ENCODE assay signal across 3 fruit fly cellular contexts in genomic region chr2L:3769718-3770461, dm6.
TF ChIP-seq lines count a peak whose summit lies in the region.

No protein-coding gene starts in this region.

TF ChIP-seq in whole organism, embryonic, 481 proteins besides CTCF, POLR2A, EP300 and RAD21 (continued from another document and continues in another):
- no peak for TF ChIP-seq Bteb2 (GFP tag; optimal IDR thresholded peaks at IDR 0.05; lab: Kevin White, UChicago)
- TF ChIP-seq fd64A (GFP tag; optimal IDR thresholded peaks at IDR 0.05; lab: Kevin White, UChicago) = no peak
- TF ChIP-seq CG10462 (GFP tag; optimal IDR thresholded peaks at IDR 0.05; lab: Kevin White, UChicago) = no peak
- TF ChIP-seq chif (GFP tag; optimal IDR thresholded peaks at IDR 0.05; lab: Kevin White, UChicago) = peak in 1 of 2 experiments; percentile 10
- TF ChIP-seq lola (GFP tag; optimal IDR thresholded peaks at IDR 0.05; lab: Kevin White, UChicago) = peak in 1 of 3 experiments; percentile 78
- no peak for TF ChIP-seq eve (GFP tag; optimal IDR thresholded peaks at IDR 0.05; lab: Kevin White, UChicago)
- TF ChIP-seq dysf (GFP tag; IDR thresholded peaks at IDR 0.05; lab: Robert Waterston, UW) = 0 out of 3 replicates have a peak, but pooled peaks have one; percentile 46
- TF ChIP-seq CG6654 (GFP tag; optimal IDR thresholded peaks at IDR 0.05; lab: Kevin White, UChicago) = no peak
- no peak for TF ChIP-seq sna (GFP tag; IDR thresholded peaks at IDR 0.05; lab: Robert Waterston, UW; ENCODE audit: partially characterized antibody)
- TF ChIP-seq CG2129 (GFP tag; IDR thresholded peaks at IDR 0.05; lab: Robert Waterston, UW; ENCODE audit: partially characterized antibody) = no peak
- no peak for TF ChIP-seq tll (GFP tag; optimal IDR thresholded peaks at IDR 0.05; lab: Kevin White, UChicago)
- no peak; the same call in 2 of the 3 replicates for TF ChIP-seq so (GFP tag; IDR thresholded peaks at IDR 0.05; lab: Robert Waterston, UW)
- no peak for TF ChIP-seq Myb (GFP tag; optimal IDR thresholded peaks at IDR 0.05; lab: Kevin White, UChicago)
- TF ChIP-seq CG11085 (GFP tag; IDR thresholded peaks at IDR 0.05; lab: Robert Waterston, UW) = no peak
- TF ChIP-seq Doc2 (GFP tag; IDR thresholded peaks at IDR 0.05; lab: Robert Waterston, UW) = no peak
- no peak for TF ChIP-seq CG11093 (GFP tag; IDR thresholded peaks at IDR 0.05; lab: Robert Waterston, UW)
- TF ChIP-seq otp (GFP tag; IDR thresholded peaks at IDR 0.05; lab: Robert Waterston, UW) = 0 out of 3 replicates have a peak, but pooled peaks have one; percentile 5
- TF ChIP-seq CG12769 (tag; optimal IDR thresholded peaks at IDR 0.05; lab: Kevin White, UChicago) = no peak
- no peak for TF ChIP-seq CG3726 (GFP tag; IDR thresholded peaks at IDR 0.05; lab: Robert Waterston, UW)
- no peak for TF ChIP-seq Camta (GFP tag; optimal IDR thresholded peaks at IDR 0.05; lab: Kevin White, UChicago)
- TF ChIP-seq dati (GFP tag; IDR thresholded peaks at IDR 0.05; lab: Robert Waterston, UW) = no peak
- TF ChIP-seq Gsc (GFP tag; IDR thresholded peaks at IDR 0.05; lab: Robert Waterston, UW) = no peak
- no peak for TF ChIP-seq CG12744 (GFP tag; optimal IDR thresholded peaks at IDR 0.05; lab: Kevin White, UChicago)
- no peak for TF ChIP-seq sens-2 (GFP tag; IDR thresholded peaks at IDR 0.05; lab: Robert Waterston, UW)
- TF ChIP-seq NK7.1 (GFP tag; optimal IDR thresholded peaks at IDR 0.05; lab: Kevin White, UChicago) = no peak
- no peak for TF ChIP-seq ac (GFP tag; optimal IDR thresholded peaks at IDR 0.05; lab: Kevin White, UChicago)
- TF ChIP-seq nerfin-2 (GFP tag; IDR thresholded peaks at IDR 0.05; lab: Robert Waterston, UW; ENCODE audit: partially characterized antibody) = no peak
- no peak for TF ChIP-seq ranshi (GFP tag; IDR thresholded peaks at IDR 0.05; lab: Robert Waterston, UW)
- no peak for TF ChIP-seq lilli (GFP tag; optimal IDR thresholded peaks at IDR 0.05; lab: Kevin White, UChicago)
- TF ChIP-seq Hey (tag; optimal IDR thresholded peaks at IDR 0.05; lab: Kevin White, UChicago) = no peak
- TF ChIP-seq pzg (GFP tag; optimal IDR thresholded peaks at IDR 0.05; lab: Kevin White, UChicago) = no peak
- TF ChIP-seq CG2875 (GFP tag; optimal IDR thresholded peaks at IDR 0.05; lab: Kevin White, UChicago) = no peak
- 0 out of 2 replicates have a peak, but pooled peaks have one; percentile 37 for TF ChIP-seq bowl (GFP tag; IDR thresholded peaks at IDR 0.05; lab: Robert Waterston, UW)
- no peak for TF ChIP-seq Nf-YA (GFP tag; IDR thresholded peaks at IDR 0.05; lab: Robert Waterston, UW)
- TF ChIP-seq sd (tag; optimal IDR thresholded peaks at IDR 0.05; lab: Kevin White, UChicago) = peak; percentile 21
- TF ChIP-seq nom (GFP tag; optimal IDR thresholded peaks at IDR 0.05; lab: Kevin White, UChicago) = peak; percentile 52
- peak; percentile 3 for TF ChIP-seq CG16815 (GFP tag; optimal IDR thresholded peaks at IDR 0.05; lab: Kevin White, UChicago)
- no peak for TF ChIP-seq YL-1 (GFP tag; optimal IDR thresholded peaks at IDR 0.05; lab: Kevin White, UChicago)
- TF ChIP-seq Sox102F (GFP tag; optimal IDR thresholded peaks at IDR 0.05; lab: Kevin White, UChicago) = peak; percentile 79
- peak; percentile 64 for TF ChIP-seq CG10267 (tag; optimal IDR thresholded peaks at IDR 0.05; lab: Kevin White, UChicago)
- TF ChIP-seq maf-S (GFP tag; optimal IDR thresholded peaks at IDR 0.05; lab: Kevin White, UChicago) = no peak
- TF ChIP-seq Vsx1 (GFP tag; optimal IDR thresholded peaks at IDR 0.05; lab: Kevin White, UChicago) = peak; percentile 22
- TF ChIP-seq Abd-B (GFP tag; optimal IDR thresholded peaks at IDR 0.05; lab: Kevin White, UChicago) = peak; percentile 62
- TF ChIP-seq CG30403 (GFP tag; optimal IDR thresholded peaks at IDR 0.05; lab: Kevin White, UChicago) = peak; percentile 51

TF ChIP-seq in whole organism, prepupa, 60 proteins besides CTCF, POLR2A, EP300 and RAD21 (continued from another document):
- TF ChIP-seq Eip75B (GFP tag; optimal IDR thresholded peaks at IDR 0.05; lab: Kevin White, UChicago) (peak; percentile 45), CG34406 (GFP tag; optimal IDR thresholded peaks at IDR 0.05; lab: Kevin White, UChicago) (peak; percentile 75), CG11762 (GFP tag; optimal IDR thresholded peaks at IDR 0.05; lab: Kevin White, UChicago; ENCODE audit: insufficient read depth) (peak; percentile 71), CG9139 (GFP tag; optimal IDR thresholded peaks at IDR 0.05; lab: Kevin White, UChicago) (peak; percentile 64), CG31627 (GFP tag; optimal IDR thresholded peaks at IDR 0.05; lab: Kevin White, UChicago) (no peak), dac (GFP tag; optimal IDR thresholded peaks at IDR 0.05; lab: Kevin White, UChicago) (no peak), CG7368 (GFP tag; optimal IDR thresholded peaks at IDR 0.05; lab: Kevin White, UChicago) (no peak), vri (GFP tag; optimal IDR thresholded peaks at IDR 0.05; lab: Kevin White, UChicago) (no peak), Met (GFP tag; optimal IDR thresholded peaks at IDR 0.05; lab: Kevin White, UChicago) (peak; percentile 48), CG11902 (GFP tag; optimal IDR thresholded peaks at IDR 0.05; lab: Kevin White, UChicago) (peak; percentile 1), CG32006 (GFP tag; optimal IDR thresholded peaks at IDR 0.05; lab: Kevin White, UChicago) (peak; percentile 73), Eip78C (GFP tag; lab: Kevin White, UChicago) (peak; percentile 90), CG1621 (tag; optimal IDR thresholded peaks at IDR 0.05; lab: Kevin White, UChicago) (peak; percentile 33), spab (GFP tag; optimal IDR thresholded peaks at IDR 0.05; lab: Kevin White, UChicago) (peak; percentile 69), CG4318 (GFP tag; optimal IDR thresholded peaks at IDR 0.05; lab: Kevin White, UChicago) (no peak), acj6 (GFP tag; optimal IDR thresholded peaks at IDR 0.05; lab: Kevin White, UChicago) (peak; percentile 67), CG11294 (GFP tag; IDR thresholded peaks at IDR 0.05; lab: Robert Waterston, UW) (0 out of 2 replicates have a peak, but pooled peaks have one; percentile 8), Sox15 (GFP tag; optimal IDR thresholded peaks at IDR 0.05; lab: Kevin White, UChicago) (peak; percentile 23), svp (GFP tag; lab: Kevin White, UChicago) (peak; percentile 73), Ets96B (tag; optimal IDR thresholded peaks at IDR 0.05; lab: Kevin White, UChicago) (peak; percentile 80), cyc (GFP tag; optimal IDR thresholded peaks at IDR 0.05; lab: Kevin White, UChicago) (no peak), CG6276 (GFP tag; optimal IDR thresholded peaks at IDR 0.05; lab: Kevin White, UChicago) (peak; percentile 62), CG15336 (GFP tag; IDR thresholded peaks at IDR 0.05; lab: Robert Waterston, UW) (peak; percentile 80), Blimp-1 (GFP tag; optimal IDR thresholded peaks at IDR 0.05; lab: Kevin White, UChicago) (peak; percentile 5), CG6808 (GFP tag; optimal IDR thresholded peaks at IDR 0.05; lab: Kevin White, UChicago) (peak; percentile 69), CG8319 (GFP tag; optimal IDR thresholded peaks at IDR 0.05; lab: Kevin White, UChicago) (peak; percentile 39), CG8119 (GFP tag; IDR thresholded peaks at IDR 0.05; lab: Robert Waterston, UW) (peak; percentile 87), CG6163 (GFP tag; IDR thresholded peaks at IDR 0.05; lab: Robert Waterston, UW) (peak; percentile 21; the same call in 1 of the 3 replicates), CG6792 (GFP tag; optimal IDR thresholded peaks at IDR 0.05; lab: Kevin White, UChicago) (peak; percentile 71), CG16779 (tag; optimal IDR thresholded peaks at IDR 0.05; lab: Kevin White, UChicago) (peak; percentile 36), lz (GFP tag; optimal IDR thresholded peaks at IDR 0.05; lab: Kevin White, UChicago) (peak; percentile 21), salr (GFP tag; optimal IDR thresholded peaks at IDR 0.05; lab: Kevin White, UChicago) (peak in 1 of 2 experiments; percentile 66), CG8632 (GFP tag; optimal IDR thresholded peaks at IDR 0.05; lab: Kevin White, UChicago) (peak; percentile 73), Hr39 (GFP tag; optimal IDR thresholded peaks at IDR 0.05; lab: Kevin White, UChicago) (no peak), net (GFP tag; optimal IDR thresholded peaks at IDR 0.05; lab: Kevin White, UChicago) (peak; percentile 74), CG3919 (GFP tag; optimal IDR thresholded peaks at IDR 0.05; lab: Kevin White, UChicago) (peak; percentile 61), Ets21C (GFP tag; optimal IDR thresholded peaks at IDR 0.05; lab: Kevin White, UChicago) (no peak)

TF ChIP-seq in whole organism, wandering third instar larva, 38 proteins besides CTCF, POLR2A, EP300 and RAD21 (continued from another document):
- no peak for TF ChIP-seq N (GFP tag; optimal IDR thresholded peaks at IDR 0.05; lab: Kevin White, UChicago)
- no peak for TF ChIP-seq brk (GFP tag; optimal IDR thresholded peaks at IDR 0.05; lab: Kevin White, UChicago)
- no peak for TF ChIP-seq br (GFP tag; optimal IDR thresholded peaks at IDR 0.05; lab: Kevin White, UChicago)
- no peak for TF ChIP-seq sage (GFP tag; optimal IDR thresholded peaks at IDR 0.05; lab: Kevin White, UChicago)
- TF ChIP-seq dsf (GFP tag; optimal IDR thresholded peaks at IDR 0.05; lab: Kevin White, UChicago; ENCODE audit: borderline replicate concordance) = no peak
- TF ChIP-seq Dfd (GFP tag; optimal IDR thresholded peaks at IDR 0.05; lab: Kevin White, UChicago) = no peak
- no peak for TF ChIP-seq Mio (GFP tag; optimal IDR thresholded peaks at IDR 0.05; lab: Kevin White, UChicago)
- TF ChIP-seq pan (optimal IDR thresholded peaks at IDR 0.05; lab: Kevin White, UChicago) = no peak
- TF ChIP-seq Hr83 (GFP tag; optimal IDR thresholded peaks at IDR 0.05; lab: Kevin White, UChicago; ENCODE audit: poor library complexity, severe bottlenecking) = no peak
